Worm (Caenorhabditis elegans) whole organism, L2 larva: ENCODE results near the gene srsx-32.
"Not testable (repeated sequence)": the region's sequence is repeated elsewhere in the genome, so short reads cannot be mapped to it uniquely, and the experiment has no call there.

Experiments used
- C34F6.9 ChIP-seq: fragments of 150-350 bp; optimal IDR thresholded peaks from 2 replicates; lab custom pipeline; 2014; ENCODE audit warnings: missing biosample characterization, missing genetic modification characterization
- F13H6.1 ChIP-seq: sonication (generic microtip); optimal IDR thresholded peaks from 2 replicates; lab custom pipeline; 2016; ENCODE audit warnings: missing genetic modification characterization, missing compliant biosample characterization
- R02D3.7 ChIP-seq: fragments of 150-350 bp; optimal IDR thresholded peaks from 2 replicates; lab custom pipeline; 2014; ENCODE audit warnings: missing biosample characterization, missing genetic modification characterization
- Y55F3AM.14 ChIP-seq: fragments of 200-800 bp; sonication (Bioruptor generic); optimal IDR thresholded peaks from 2 replicates; lab custom pipeline; 2018; ENCODE audit warnings: mild to moderate bottlenecking, missing genetic modification characterization, missing compliant biosample characterization
- ZK546.5 ChIP-seq: sonication (generic microtip); optimal IDR thresholded peaks from 2 replicates; lab custom pipeline; 2017; ENCODE audit warnings: missing biosample characterization, missing genetic modification characterization
- alr-1 ChIP-seq: fragments of 150-350 bp; optimal IDR thresholded peaks from 2 replicates; lab custom pipeline; 2014; ENCODE audit warnings: missing biosample characterization, missing genetic modification characterization
- aly-2 ChIP-seq: fragments of 150-350 bp; optimal IDR thresholded peaks from 2 replicates; lab custom pipeline; 2014; ENCODE audit warnings: missing biosample characterization, missing genetic modification characterization
- ama-1 ChIP-seq: fragments of 150-350 bp; optimal IDR thresholded peaks from 2 replicates; lab custom pipeline; 2018; ENCODE audit warnings: inconsistent platforms
- blmp-1 ChIP-seq: sonication (generic microtip); optimal IDR thresholded peaks from 2 replicates; lab custom pipeline; 2017; ENCODE audit warnings: missing genetic modification characterization, mild to moderate bottlenecking, missing compliant biosample characterization, antibody characterized with exemption, moderate library complexity; ENCODE audit not compliant: insufficient read depth
- ceh-16 ChIP-seq: fragments of 150-350 bp; optimal IDR thresholded peaks from 2 replicates; lab custom pipeline; 2014; ENCODE audit warnings: missing biosample characterization, missing genetic modification characterization
- ceh-82 ChIP-seq: fragments of 150-350 bp; optimal IDR thresholded peaks from 2 replicates; lab custom pipeline; 2014; ENCODE audit warnings: missing biosample characterization, missing genetic modification characterization
- crh-2 ChIP-seq: sonication (generic microtip); optimal IDR thresholded peaks from 2 replicates; lab custom pipeline; 2017; ENCODE audit warnings: missing biosample characterization, missing genetic modification characterization
- dmd-4 ChIP-seq: sonication (generic microtip); optimal IDR thresholded peaks from 2 replicates; lab custom pipeline; 2017; ENCODE audit warnings: missing biosample characterization, missing genetic modification characterization
- egl-27 ChIP-seq: sonication (generic microtip); optimal IDR thresholded peaks from 3 replicates; lab custom pipeline; 2017; ENCODE audit warnings: missing biosample characterization, missing genetic modification reagents, missing genetic modification characterization
- elt-1 ChIP-seq: fragments of 150-350 bp; optimal IDR thresholded peaks from 2 replicates; lab custom pipeline; 2014; ENCODE audit warnings: missing biosample characterization, missing genetic modification characterization
- elt-3 ChIP-seq: sonication (generic microtip); optimal IDR thresholded peaks from 2 replicates; lab custom pipeline; 2017; ENCODE audit warnings: missing biosample characterization, missing genetic modification characterization
- fos-1 ChIP-seq: fragments of 150-350 bp; optimal IDR thresholded peaks from 2 replicates; lab custom pipeline; 2014; ENCODE audit warnings: missing biosample characterization, missing genetic modification characterization
- gmeb-1 ChIP-seq: fragments of 150-350 bp; optimal IDR thresholded peaks from 2 replicates; lab custom pipeline; 2014; ENCODE audit warnings: missing biosample characterization, missing genetic modification characterization
- lin-11 ChIP-seq: fragments of 150-350 bp; sonication (generic microtip); optimal IDR thresholded peaks from 2 replicates; lab custom pipeline; 2014; ENCODE audit warnings: missing biosample characterization, missing genetic modification characterization, inconsistent platforms, mixed read lengths
- lin-13 ChIP-seq: fragments of 150-350 bp; optimal IDR thresholded peaks from 2 replicates; lab custom pipeline; 2014; ENCODE audit warnings: missing biosample characterization, missing genetic modification reagents, missing genetic modification characterization
- lin-39 ChIP-seq: fragments of 150-350 bp; optimal IDR thresholded peaks from 2 replicates; lab custom pipeline; 2014; ENCODE audit warnings: missing biosample characterization, missing genetic modification reagents, missing genetic modification characterization
- lsy-2 ChIP-seq, 2 experiments: fragments of 150-350 bp in 1 of 2; sonication (generic microtip) in 1 of 2; optimal IDR thresholded peaks; 2 replicates each; lab custom pipeline; 2014 to 2017; ENCODE audit warnings: missing biosample characterization in 2 of 2, missing genetic modification characterization in 2 of 2
- mab-5 ChIP-seq: fragments of 150-350 bp; optimal IDR thresholded peaks from 2 replicates; lab custom pipeline; 2014; ENCODE audit warnings: missing biosample characterization, missing genetic modification characterization
- mbf-1 ChIP-seq: sonication (generic microtip); optimal IDR thresholded peaks from 2 replicates; lab custom pipeline; 2017; ENCODE audit warnings: missing biosample characterization, missing genetic modification characterization
- mdl-1 ChIP-seq, 2 experiments: fragments of 150-350 bp in 1 of 2; sonication (generic microtip) in 1 of 2; optimal IDR thresholded peaks; 2 replicates each; lab custom pipeline; 2017; ENCODE audit warnings: missing biosample characterization in 2 of 2, missing genetic modification characterization in 2 of 2
- nhr-10 ChIP-seq: sonication (generic microtip); optimal IDR thresholded peaks from 2 replicates; lab custom pipeline; 2017; ENCODE audit warnings: missing biosample characterization, missing genetic modification characterization
- nhr-11 ChIP-seq: fragments of 150-350 bp; optimal IDR thresholded peaks from 2 replicates; lab custom pipeline; 2014; ENCODE audit warnings: missing biosample characterization, missing genetic modification characterization
- nhr-12 ChIP-seq: fragments of 150-350 bp; optimal IDR thresholded peaks from 2 replicates; lab custom pipeline; 2014; ENCODE audit warnings: missing biosample characterization, missing genetic modification characterization
- nhr-129 ChIP-seq: fragments of 150-350 bp; optimal IDR thresholded peaks from 2 replicates; lab custom pipeline; 2014; ENCODE audit warnings: missing biosample characterization, missing genetic modification characterization
- nhr-21 ChIP-seq: fragments of 150-350 bp; optimal IDR thresholded peaks from 2 replicates; lab custom pipeline; 2014; ENCODE audit warnings: missing biosample characterization, missing genetic modification characterization
- nhr-237 ChIP-seq: fragments of 150-350 bp; optimal IDR thresholded peaks from 2 replicates; lab custom pipeline; 2014; ENCODE audit warnings: missing biosample characterization, missing genetic modification characterization
- nhr-25 ChIP-seq: fragments of 150-350 bp; sonication (generic microtip); optimal IDR thresholded peaks from 3 replicates; lab custom pipeline; 2014; ENCODE audit warnings: missing biosample characterization, missing genetic modification characterization
- nhr-6 ChIP-seq: fragments of 150-350 bp; optimal IDR thresholded peaks from 2 replicates; lab custom pipeline; 2014; ENCODE audit warnings: missing biosample characterization, missing genetic modification characterization
- nhr-77 ChIP-seq: fragments of 150-350 bp; optimal IDR thresholded peaks from 2 replicates; lab custom pipeline; 2014; ENCODE audit warnings: missing biosample characterization, missing genetic modification characterization
- peb-1 ChIP-seq: fragments of 150-350 bp; optimal IDR thresholded peaks from 2 replicates; lab custom pipeline; 2014; ENCODE audit warnings: missing biosample characterization, missing genetic modification characterization
- sem-4 ChIP-seq: fragments of 150-350 bp; optimal IDR thresholded peaks from 2 replicates; lab custom pipeline; 2014; ENCODE audit warnings: missing biosample characterization, missing genetic modification reagents, missing genetic modification characterization
- skn-1 ChIP-seq: sonication (generic microtip); optimal IDR thresholded peaks from 2 replicates; lab custom pipeline; 2017; ENCODE audit warnings: missing biosample characterization, missing genetic modification characterization
- sma-3 ChIP-seq: sonication (generic microtip); optimal IDR thresholded peaks from 2 replicates; lab custom pipeline; 2016; ENCODE audit warnings: missing genetic modification reagents, missing genetic modification characterization, missing compliant biosample characterization
- snpc-4 ChIP-seq: fragments of 150-350 bp; optimal IDR thresholded peaks from 2 replicates; lab custom pipeline; 2014; ENCODE audit warnings: missing biosample characterization, missing genetic modification characterization
- unc-39 ChIP-seq: fragments of 150-350 bp; optimal IDR thresholded peaks from 2 replicates; lab custom pipeline; 2014; ENCODE audit warnings: missing biosample characterization, missing genetic modification characterization
- unc-62 ChIP-seq: fragments of 150-350 bp; optimal IDR thresholded peaks from 2 replicates; lab custom pipeline; 2014; ENCODE audit warnings: missing biosample characterization, missing genetic modification reagents, missing genetic modification characterization
- zag-1 ChIP-seq: fragments of 150-350 bp; optimal IDR thresholded peaks from 2 replicates; lab custom pipeline; 2014; ENCODE audit warnings: missing biosample characterization, missing genetic modification characterization
- ztf-1 ChIP-seq: fragments of 200-800 bp; sonication (Bioruptor generic); conservative IDR thresholded peaks from 2 replicates; pipeline ENCODE4 v1.3.6; 2022; ENCODE audit warnings: missing genetic modification characterization, missing compliant biosample characterization
- ztf-11 ChIP-seq: sonication (generic microtip); optimal IDR thresholded peaks from 2 replicates; lab custom pipeline; 2017; ENCODE audit warnings: missing biosample characterization, missing genetic modification characterization
- ztf-4 ChIP-seq: fragments of 150-350 bp; optimal IDR thresholded peaks from 2 replicates; lab custom pipeline; 2014; ENCODE audit warnings: missing biosample characterization, missing genetic modification characterization

Gene srsx-32

DNA sequence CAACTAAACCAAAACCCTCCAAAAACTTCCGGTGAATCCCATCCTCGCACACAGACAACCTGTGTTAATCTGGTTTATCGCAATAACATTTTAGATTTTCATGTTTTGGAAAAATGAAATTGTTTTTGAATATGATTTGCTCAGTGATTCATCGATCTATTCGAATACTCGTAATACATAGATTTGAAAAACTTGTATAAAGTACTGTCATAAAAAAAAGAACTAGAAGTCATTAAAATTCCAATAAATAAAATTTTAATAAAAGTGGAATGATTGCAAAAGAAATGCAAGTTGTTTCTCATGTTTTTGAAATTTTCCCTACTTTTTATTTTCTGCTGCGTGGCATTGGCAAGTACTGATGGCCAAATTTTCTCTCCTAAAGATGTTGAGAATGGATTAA is 37.4 kb downstream of the srsx-32 start, which contains the start of gene spig-8:
Gene spig-8 (plus strand): TSS at position 301 of the 400 bp plus-strand sequence.
- TF ChIP-seq lin-39: no peak
- TF ChIP-seq lin-11 (tag; lab: Kevin White, UChicago): no peak

DNA sequence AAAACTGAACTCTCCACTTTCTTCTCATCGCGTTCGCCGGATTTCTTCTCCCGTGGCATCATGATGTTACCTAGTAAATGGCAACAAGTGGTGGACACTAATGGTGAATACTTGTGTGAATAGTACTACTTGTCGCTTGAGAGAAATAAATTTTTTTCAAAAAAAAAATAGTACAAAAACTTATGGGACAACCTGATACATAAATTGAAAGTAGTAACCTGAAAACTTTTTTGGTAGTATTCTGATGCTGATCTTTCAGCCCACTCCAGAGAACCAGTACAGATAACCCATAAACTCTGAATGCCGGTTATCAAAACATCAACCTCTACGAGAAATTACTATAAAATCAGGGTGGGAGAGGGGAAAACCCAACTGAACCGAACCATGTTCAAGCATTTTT is 40.6 kb downstream of the srsx-32 start, which contains the start of gene Y57E12AL.2:
Gene Y57E12AL.2 (plus strand): TSS at position 301 of the 400 bp plus-strand sequence.
- not testable (repeated sequence) for TF ChIP-seq mab-5 (tag; lab: Kevin White, UChicago); ama-1 (lab: Kevin White, UChicago); fos-1

DNA sequence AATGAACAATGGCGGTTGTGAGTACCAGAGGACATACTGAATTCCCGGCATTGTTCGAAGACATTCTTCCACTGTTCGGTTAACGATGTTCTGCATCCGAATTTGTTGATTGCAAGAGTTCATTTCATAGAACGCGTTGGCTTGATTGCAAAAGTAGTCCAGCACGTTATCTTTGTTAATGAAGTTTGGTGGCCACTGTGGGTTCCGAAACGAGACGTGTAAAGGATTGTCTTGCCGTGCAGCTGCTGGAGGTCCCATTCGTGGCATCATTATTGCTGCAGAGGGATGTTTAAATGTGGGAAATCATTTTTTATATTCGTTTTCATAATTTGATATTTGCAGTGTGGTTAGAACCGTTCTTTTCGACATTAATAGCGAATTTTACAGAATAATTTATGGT is 42.2 kb downstream of the srsx-32 start, which contains the start of gene mdt-6:
Gene mdt-6 (minus strand): TSS at position 275 of the 400 bp plus-strand sequence.
- TF ChIP-seq sma-3 (GFP tag; lab: Kevin White, UChicago) (no peak), mbf-1 (tag; lab: Kevin White, UChicago) (no peak), ceh-82 (no peak), R02D3.7 (tag; lab: Kevin White, UChicago) (no peak), nhr-237 (tag; lab: Kevin White, UChicago) (no peak), nhr-77 (tag; lab: Kevin White, UChicago) (no peak), dmd-4 (tag; lab: Kevin White, UChicago) (no peak), alr-1 (tag; lab: Kevin White, UChicago) (no peak), lin-13 (GFP tag; lab: Kevin White, UChicago) (no peak), F13H6.1 (no peak), gmeb-1 (tag; lab: Kevin White, UChicago) (no peak), C34F6.9 (tag; lab: Kevin White, UChicago) (no peak), unc-39 (tag; lab: Kevin White, UChicago) (no peak), ztf-4 (tag; lab: Kevin White, UChicago) (no peak), ceh-16 (tag; lab: Kevin White, UChicago) (no peak), nhr-21 (tag; lab: Kevin White, UChicago) (no peak), fos-1 (no peak), zag-1 (no peak), elt-1 (tag; lab: Kevin White, UChicago) (no peak), nhr-11 (tag; lab: Kevin White, UChicago) (no peak)

DNA sequence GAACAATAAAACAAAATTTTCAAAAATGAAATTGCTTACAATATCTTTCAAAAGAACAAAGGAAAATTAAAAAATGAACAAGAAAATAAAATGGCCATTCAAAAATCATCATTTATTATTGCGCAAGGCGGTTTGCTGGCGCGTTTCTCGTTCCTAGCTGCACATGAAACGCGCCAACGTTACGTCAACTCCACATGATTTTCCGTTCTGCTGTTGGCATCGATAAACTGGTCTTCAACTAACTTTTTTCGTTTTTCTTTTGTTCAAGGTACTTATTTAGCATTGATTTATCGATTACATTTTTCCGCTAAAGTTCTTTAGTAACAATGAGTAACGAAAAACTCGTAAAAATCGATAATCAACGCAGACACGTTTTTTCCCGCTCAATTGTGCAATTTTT is 43.2 kb downstream of the srsx-32 start, which contains the start of the genes Y57E12AL.6 and Y57E12AL.1:
Gene Y57E12AL.6 (minus strand): TSS at position 75 of the 400 bp plus-strand sequence.
Gene Y57E12AL.1 (plus strand): TSS at position 135 of the 400 bp plus-strand sequence.
- TF ChIP-seq elt-3 (tag; lab: Kevin White, UChicago) (no peak), ztf-1 (no peak), unc-39 (tag; lab: Kevin White, UChicago) (no peak), aly-2 (no peak), lin-13 (GFP tag; lab: Kevin White, UChicago) (peak; percentile 73), egl-27 (tag; lab: Kevin White, UChicago) (peak; percentile 49), C34F6.9 (tag; lab: Kevin White, UChicago) (peak; percentile 93), gmeb-1 (tag; lab: Kevin White, UChicago) (peak; percentile 86), R02D3.7 (tag; lab: Kevin White, UChicago) (peak; percentile 7), blmp-1 (tag; lab: Kevin White, UChicago) (peak; percentile 36), nhr-6 (tag; lab: Kevin White, UChicago) (peak; percentile 75), ZK546.5 (tag; lab: Kevin White, UChicago) (no peak), nhr-10 (no peak), peb-1 (tag; lab: Kevin White, UChicago) (no peak), dmd-4 (tag; lab: Kevin White, UChicago) (no peak), crh-2 (peak; percentile 92), F13H6.1 (peak; percentile 83), unc-62 (no peak), sma-3 (GFP tag; lab: Kevin White, UChicago) (peak; percentile 80), skn-1 (tag; lab: Kevin White, UChicago) (peak; percentile 67), lsy-2 (tag; optimal IDR thresholded peaks at IDR 0.05; lab: Kevin White, UChicago) (peak; percentile 67 to 89), mab-5 (tag; lab: Kevin White, UChicago) (peak; percentile 37), nhr-237 (tag; lab: Kevin White, UChicago) (peak; percentile 28), nhr-21 (tag; lab: Kevin White, UChicago) (peak; percentile 73), sem-4 (tag; lab: Kevin White, UChicago) (peak; percentile 79), nhr-11 (tag; lab: Kevin White, UChicago) (no peak), mdl-1 (tag; optimal IDR thresholded peaks at IDR 0.05; lab: Kevin White, UChicago) (peak in 1 of 2 experiments; percentile 31), zag-1 (peak; percentile 17), ama-1 (lab: Kevin White, UChicago) (no peak), nhr-25 (peak; percentile 91), ztf-11 (no peak), Y55F3AM.14 (no peak), nhr-77 (tag; lab: Kevin White, UChicago) (no peak), ztf-4 (tag; lab: Kevin White, UChicago) (peak; percentile 77), lin-39 (no peak), nhr-129 (tag; lab: Kevin White, UChicago) (peak; percentile 91), elt-1 (tag; lab: Kevin White, UChicago) (no peak), mbf-1 (tag; lab: Kevin White, UChicago) (no peak), nhr-12 (tag; lab: Kevin White, UChicago) (no peak), ceh-82 (no peak), fos-1 (peak; percentile 51), snpc-4 (peak; percentile 60), ceh-16 (tag; lab: Kevin White, UChicago) (no peak)
